Worm (Caenorhabditis elegans) whole organism, mixed stage, embryonic: ENCODE results near the gene glb-15.

ENCODE experiments used
- blmp-1 ChIP-seq: fragments of 150-350 bp; optimal IDR thresholded peaks from 2 replicates; lab custom pipeline; 2014; ENCODE audit warnings: missing biosample characterization, missing genetic modification characterization
- elt-1 ChIP-seq: sonication (generic microtip); optimal IDR thresholded peaks from 2 replicates; lab custom pipeline; 2017; ENCODE audit warnings: missing genetic modification characterization, mild to moderate bottlenecking, missing compliant biosample characterization, antibody characterized with exemption, moderate library complexity, borderline replicate concordance; ENCODE audit not compliant: insufficient read depth
- elt-3 ChIP-seq: fragments of 150-350 bp; optimal IDR thresholded peaks from 2 replicates; lab custom pipeline; 2014; ENCODE audit warnings: missing biosample characterization, missing genetic modification characterization
- lin-13 ChIP-seq: fragments of 150-350 bp; optimal IDR thresholded peaks from 2 replicates; lab custom pipeline; 2014; ENCODE audit warnings: missing biosample characterization, missing genetic modification characterization
- lsy-2 ChIP-seq: fragments of 150-350 bp; optimal IDR thresholded peaks from 2 replicates; lab custom pipeline; 2014; ENCODE audit warnings: missing biosample characterization, missing genetic modification characterization
- mab-5 ChIP-seq: fragments of 150-350 bp; optimal IDR thresholded peaks from 2 replicates; lab custom pipeline; 2014; ENCODE audit warnings: missing biosample characterization, missing genetic modification characterization
- mep-1 ChIP-seq: fragments of 150-350 bp; optimal IDR thresholded peaks from 2 replicates; lab custom pipeline; 2017; ENCODE audit warnings: missing biosample characterization, missing genetic modification reagents, missing genetic modification characterization, inconsistent platforms
- nhr-12 ChIP-seq: fragments of 150-350 bp; optimal IDR thresholded peaks from 2 replicates; lab custom pipeline; 2014; ENCODE audit warnings: missing biosample characterization, missing genetic modification characterization
- nhr-237 ChIP-seq: fragments of 150-350 bp; optimal IDR thresholded peaks from 2 replicates; lab custom pipeline; 2014; ENCODE audit warnings: missing biosample characterization, missing genetic modification characterization
- nhr-28 ChIP-seq: fragments of 150-350 bp; optimal IDR thresholded peaks from 2 replicates; lab custom pipeline; 2014; ENCODE audit warnings: missing biosample characterization, missing genetic modification characterization
- nhr-76 ChIP-seq: sonication (generic microtip); optimal IDR thresholded peaks from 2 replicates; lab custom pipeline; 2017; ENCODE audit warnings: missing biosample characterization, missing genetic modification characterization
- snpc-4 ChIP-seq: fragments of 150-350 bp; optimal IDR thresholded peaks from 2 replicates; lab custom pipeline; 2014; ENCODE audit warnings: missing biosample characterization, missing genetic modification characterization
- zip-8 ChIP-seq: fragments of 150-350 bp; optimal IDR thresholded peaks from 2 replicates; lab custom pipeline; 2014; ENCODE audit warnings: missing biosample characterization, missing genetic modification characterization
- ztf-11 ChIP-seq: fragments of 150-350 bp; optimal IDR thresholded peaks from 2 replicates; lab custom pipeline; 2014; ENCODE audit warnings: missing biosample characterization, missing genetic modification characterization

DNA sequence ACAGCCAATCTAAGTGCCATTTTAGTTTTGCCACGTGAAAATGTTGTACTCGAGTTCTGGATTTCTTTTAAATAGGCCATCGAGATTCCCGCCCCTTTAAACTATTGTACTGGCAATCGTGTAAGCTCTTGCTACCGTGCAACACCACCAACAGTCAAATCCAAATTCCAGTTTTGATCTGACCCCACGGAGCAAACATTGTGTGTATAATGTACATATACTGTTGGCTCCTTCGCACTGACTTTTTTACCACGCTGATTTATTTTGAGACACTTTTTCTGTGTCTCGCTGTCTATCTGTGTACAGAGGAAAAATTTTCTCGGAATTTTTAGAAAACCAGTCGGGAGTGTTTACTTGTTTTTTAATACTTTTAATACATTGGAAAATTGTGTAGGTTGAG, 8.0 kb downstream of the glb-15 start, which contains the start of gene piit-1:
- no peak for TF ChIP-seq nhr-237 (tag; lab: Kevin White, UChicago)
- no peak for TF ChIP-seq ztf-11 (tag; lab: Kevin White, UChicago)
- no peak for TF ChIP-seq lin-13 (tag; lab: Kevin White, UChicago)
- no peak for TF ChIP-seq snpc-4 (tag; lab: Kevin White, UChicago)
- no peak for TF ChIP-seq nhr-76 (tag; lab: Kevin White, UChicago)
- no peak for TF ChIP-seq blmp-1
- TF ChIP-seq elt-3 (tag; lab: Kevin White, UChicago) = no peak
- TF ChIP-seq lsy-2 (tag; lab: Kevin White, UChicago) = no peak
- TF ChIP-seq elt-1 = no peak
- TF ChIP-seq nhr-28 (tag; lab: Kevin White, UChicago) = no peak
- TF ChIP-seq zip-8 (tag; lab: Kevin White, UChicago) = no peak
- no peak for TF ChIP-seq mep-1 (tag; lab: Kevin White, UChicago)
- no peak for TF ChIP-seq nhr-12 (tag; lab: Kevin White, UChicago)
- no peak for TF ChIP-seq mab-5 (tag; lab: Kevin White, UChicago)
